Worm (Caenorhabditis elegans): ENCODE measurements around the gene Y75B8A.37.

ce11 chrIII:12327528-12327997, 12.3 kb downstream of the Y75B8A.37 start, which contains the start of the genes zip-12 and Y75B8A.63:
- TF ChIP-seq hmg-4 (GFP tag; optimal IDR thresholded peaks at IDR 0.05) (no peak), pes-1 (GFP tag; IDR thresholded peaks at IDR 0.05) (no peak), tbx-11 (GFP tag; IDR thresholded peaks at IDR 0.05) (no peak)
